Worm (Caenorhabditis elegans) whole organism, late embryonic: ENCODE measurements around the gene ZC317.7.

ENCODE experiments used
- ama-1 ChIP-seq: fragments of 150-350 bp; optimal IDR thresholded peaks from 2 replicates; lab custom pipeline; 2014
- ceh-24 ChIP-seq: sonication (generic microtip); optimal IDR thresholded peaks from 2 replicates; lab custom pipeline; 2016; ENCODE audit warnings: mild to moderate bottlenecking, missing genetic modification characterization, missing compliant biosample characterization
- fkh-10 ChIP-seq: fragments of 150-350 bp; optimal IDR thresholded peaks from 2 replicates; lab custom pipeline; 2014; ENCODE audit warnings: missing biosample characterization, missing genetic modification reagents, missing genetic modification characterization
- hlh-8 ChIP-seq: sonication (generic microtip); optimal IDR thresholded peaks from 2 replicates; lab custom pipeline; 2016; ENCODE audit warnings: missing genotype, missing genetic modification characterization, missing compliant biosample characterization
- lin-11 ChIP-seq: fragments of 200-800 bp; sonication (Bioruptor generic); optimal IDR thresholded peaks from 2 replicates; lab custom pipeline; 2018; ENCODE audit warnings: mild to moderate bottlenecking, missing genetic modification characterization, missing compliant biosample characterization
- madf-2 ChIP-seq: sonication (generic microtip); optimal IDR thresholded peaks from 2 replicates; lab custom pipeline; 2017; ENCODE audit warnings: missing genetic modification characterization, missing compliant biosample characterization
- npax-4 ChIP-seq: sonication (generic microtip); optimal IDR thresholded peaks from 2 replicates; lab custom pipeline; 2016; ENCODE audit warnings: missing genetic modification characterization, missing compliant biosample characterization
- rnt-1 ChIP-seq: sonication (generic microtip); optimal IDR thresholded peaks from 2 replicates; lab custom pipeline; 2016; ENCODE audit warnings: missing genetic modification characterization, missing compliant biosample characterization
- sdc-2 ChIP-seq: sonication (generic microtip); optimal IDR thresholded peaks from 2 replicates; lab custom pipeline; 2016; ENCODE audit warnings: missing genotype, missing genetic modification characterization, missing compliant biosample characterization
- sox-4 ChIP-seq: sonication (generic microtip); optimal IDR thresholded peaks from 2 replicates; lab custom pipeline; 2017; ENCODE audit warnings: mild to moderate bottlenecking, missing genetic modification characterization, inconsistent platforms, missing compliant biosample characterization

DNA sequence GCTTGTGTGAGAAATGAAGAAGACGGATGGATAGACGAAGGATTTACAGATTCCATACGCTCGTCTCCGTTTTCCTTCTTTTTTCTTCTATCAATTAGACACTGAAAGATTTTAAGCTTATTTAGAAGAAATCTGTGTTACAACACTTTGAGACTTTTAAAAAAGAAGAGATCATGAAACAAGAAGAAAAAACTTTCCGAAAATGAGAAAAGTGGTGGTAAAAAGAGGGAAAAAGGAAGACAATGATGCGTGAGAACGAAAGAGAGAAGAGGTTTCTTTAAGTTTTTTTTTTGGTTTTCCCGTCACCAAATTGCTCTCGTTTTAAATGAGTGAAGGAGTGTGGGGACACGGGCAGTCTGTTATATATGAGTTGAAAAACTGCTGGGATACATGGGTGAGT is 17.2 kb downstream of the ZC317.7 start, which contains the start of gene glc-3:
- TF ChIP-seq sox-4 (tag; lab: Kevin White, UChicago), result no peak
- no peak for TF ChIP-seq ama-1
- no peak for TF ChIP-seq fkh-10 (GFP tag; lab: Kevin White, UChicago)
- TF ChIP-seq madf-2 (tag; lab: Kevin White, UChicago), result no peak
- no peak for TF ChIP-seq rnt-1 (tag; lab: Kevin White, UChicago)
- no peak for TF ChIP-seq npax-4
- TF ChIP-seq hlh-8 (tag; lab: Kevin White, UChicago), result no peak
- TF ChIP-seq lin-11 (tag; lab: Kevin White, UChicago), result no peak
- no peak for TF ChIP-seq sdc-2 (tag; lab: Kevin White, UChicago)
- TF ChIP-seq ceh-24 (tag; lab: Kevin White, UChicago), result no peak
